Worm (Caenorhabditis elegans) whole organism, young adult: ENCODE results near the gene ifb-1.

Experiments used
- dpl-1 ChIP-seq: fragments of 150-350 bp; optimal IDR thresholded peaks from 2 replicates; lab custom pipeline; 2014; ENCODE audit warnings: missing biosample characterization, missing genetic modification reagents, missing genetic modification characterization
- pha-4 ChIP-seq: fragments of 150-350 bp; sonication (generic microtip); optimal IDR thresholded peaks from 2 replicates; lab custom pipeline; 2014; ENCODE audit warnings: missing biosample characterization, missing genetic modification reagents, missing genetic modification characterization
- sdz-38 ChIP-seq: sonication (generic microtip); optimal IDR thresholded peaks from 2 replicates; lab custom pipeline; 2016; ENCODE audit warnings: missing genotype, missing genetic modification characterization, missing compliant biosample characterization
- snpc-4 ChIP-seq, 5 experiments: fragments of 150-350 bp in 1 of 5; sonication (generic microtip) in 4 of 5; optimal IDR thresholded peaks; 2 replicates each; lab custom pipeline; 2014 to 2018; ENCODE audit warnings: missing genetic modification characterization in 5 of 5, missing biosample characterization in 3 of 5, antibody characterized with exemption in 2 of 5, mild to moderate bottlenecking in 2 of 5, missing compliant biosample characterization in 2 of 5, missing genotype in 2 of 5, moderate library complexity in 2 of 5, missing genetic modification reagents in 1 of 5
- ztf-25 ChIP-seq: fragments of 200-800 bp; sonication (Bioruptor generic); IDR thresholded peaks from 2 replicates; pipeline ENCODE4 v1.3.6; 2022; ENCODE audit warnings: missing genetic modification reagents, missing genetic modification characterization, missing compliant biosample characterization

DNA sequence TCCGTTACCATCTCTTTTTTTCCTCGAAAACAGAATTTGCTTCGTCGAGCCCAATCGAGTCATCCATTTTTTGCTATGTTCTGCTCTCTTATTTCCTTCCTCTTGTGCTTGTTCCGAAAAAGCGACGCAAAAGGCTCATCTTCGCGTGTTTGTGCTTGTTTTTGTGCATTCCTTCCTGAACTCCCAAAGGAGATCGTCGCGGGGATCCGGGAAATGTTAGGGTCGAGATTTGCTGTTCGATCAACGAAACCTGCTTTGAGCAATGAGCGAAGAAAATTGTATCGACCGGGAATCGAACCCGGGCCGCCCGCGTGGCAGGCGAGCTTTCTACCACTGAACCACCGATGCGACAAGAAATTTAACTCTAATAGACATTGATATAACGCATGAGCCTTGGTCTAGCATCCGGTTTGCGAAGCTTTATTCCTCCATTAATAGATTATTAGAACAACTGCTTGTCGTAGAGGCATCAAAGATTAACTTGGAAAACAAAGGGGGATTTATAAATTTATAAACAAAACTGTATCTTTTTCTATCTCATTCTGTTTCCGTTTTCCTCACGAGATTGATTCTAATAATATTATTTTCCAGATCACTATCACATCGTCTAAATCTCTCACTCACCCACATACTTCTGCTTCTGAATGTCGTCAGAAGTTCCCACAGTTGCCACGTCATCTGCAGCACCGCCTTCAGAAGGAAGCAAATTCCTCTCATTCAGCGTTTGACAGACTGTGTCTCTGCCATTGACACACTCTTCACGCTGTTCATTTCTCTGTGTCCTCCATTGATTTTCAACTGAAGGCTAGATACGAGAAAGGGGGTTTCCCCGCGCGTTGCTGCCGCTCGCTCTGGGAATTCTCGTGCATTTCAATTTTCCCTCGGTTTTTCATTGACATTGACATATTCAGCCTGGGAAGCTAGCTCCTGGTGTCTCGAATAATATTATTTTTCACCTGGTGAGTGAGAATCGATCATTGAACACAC is 16.8 kb downstream of the ifb-1 start, which contains the start of gene K05F1.6:
- TF ChIP-seq pha-4 (no peak), dpl-1 (no peak), snpc-4 (GFP tag; optimal IDR thresholded peaks at IDR 0.05; lab: Kevin White, UChicago) (peak; percentile 55), snpc-4 (tag; optimal IDR thresholded peaks at IDR 0.05; lab: Kevin White, UChicago) (peak in 3 of 4 experiments; percentile 76 to 81 (median 77)), ztf-25 (GFP tag; lab: Robert Waterston, UW) (peak; percentile 88; the same call in 1 of the 2 replicates), sdz-38 (tag; lab: Kevin White, UChicago) (no peak)
